Worm (Caenorhabditis elegans) whole organism, L4 larva: ENCODE data around the gene Y17G9B.4.
A peak's percentile ranks its signal among the peaks of the same experiment; 100 is the strongest.

Source experiments
- D1046.2 ChIP-seq: fragments of 200-800 bp; sonication (Bioruptor generic); IDR thresholded peaks from 2 replicates; pipeline ENCODE4 v1.3.6; 2022; ENCODE audit warnings: missing genetic modification characterization, missing compliant biosample characterization
- F10B5.3 ChIP-seq: sonication (generic microtip); optimal IDR thresholded peaks from 2 replicates; lab custom pipeline; 2016; ENCODE audit warnings: mild to moderate bottlenecking, missing genetic modification characterization, missing compliant biosample characterization
- F26F4.8 ChIP-seq: fragments of 200-800 bp; sonication (Bioruptor generic); conservative IDR thresholded peaks from 2 replicates; pipeline ENCODE4 v1.3.6; 2022; ENCODE audit warnings: missing genetic modification characterization, missing compliant biosample characterization
- F37D6.2 ChIP-seq: sonication (generic microtip); optimal IDR thresholded peaks from 2 replicates; lab custom pipeline; 2016; ENCODE audit warnings: mild to moderate bottlenecking, missing genetic modification characterization, missing compliant biosample characterization
- F44E2.7 ChIP-seq: fragments of 200-800 bp; sonication (Bioruptor generic); IDR thresholded peaks from 2 replicates; pipeline ENCODE4 v2.1.2; 2022; ENCODE audit warnings: missing genetic modification characterization, missing compliant biosample characterization
- R02D3.7 ChIP-seq: fragments of 150-350 bp; sonication (generic microtip); optimal IDR thresholded peaks from 3 replicates; lab custom pipeline; 2014; ENCODE audit warnings: missing biosample characterization, missing genetic modification characterization
- T20F7.1 ChIP-seq: fragments of 200-800 bp; sonication (Bioruptor generic); optimal IDR thresholded peaks from 2 replicates; lab custom pipeline; 2018; ENCODE audit warnings: mild to moderate bottlenecking, missing genetic modification characterization, missing compliant biosample characterization
- T26A8.4 ChIP-seq: fragments of 200-800 bp; sonication (Bioruptor generic); IDR thresholded peaks from 2 replicates; pipeline ENCODE4 v1.3.6; 2022; ENCODE audit warnings: missing genetic modification characterization, missing compliant biosample characterization
- Y48G9A.11 ChIP-seq: fragments of 200-800 bp; sonication (Bioruptor generic); IDR thresholded peaks from 2 replicates; pipeline ENCODE4 v1.3.6; 2022; ENCODE audit warnings: missing genetic modification reagents, missing genetic modification characterization, missing compliant biosample characterization
- Y5F2A.4 ChIP-seq: fragments of 200-800 bp; sonication (Bioruptor generic); optimal IDR thresholded peaks from 2 replicates; lab custom pipeline; 2018; ENCODE audit warnings: mild to moderate bottlenecking, missing genetic modification characterization, missing compliant biosample characterization
- Y75B8A.6 ChIP-seq: fragments of 200-800 bp; sonication (Bioruptor generic); IDR thresholded peaks from 2 replicates; pipeline ENCODE4 v1.3.6; 2022; ENCODE audit warnings: missing genetic modification reagents, missing genetic modification characterization, missing compliant biosample characterization
- ZK546.5 ChIP-seq, 2 experiments: sonication (generic microtip); optimal IDR thresholded peaks; 2 replicates each; lab custom pipeline; 2017; ENCODE audit warnings: missing biosample characterization in 2 of 2, missing genetic modification characterization in 2 of 2
- ama-1 ChIP-seq: fragments of 150-350 bp; optimal IDR thresholded peaks from 2 replicates; lab custom pipeline; 2014; ENCODE audit warnings: inconsistent platforms, mixed read lengths
- attf-4 ChIP-seq: sonication (generic microtip); optimal IDR thresholded peaks from 3 replicates; lab custom pipeline; 2017; ENCODE audit warnings: missing biosample characterization, missing genetic modification characterization
- ceh-20 ChIP-seq: fragments of 200-800 bp; sonication (Bioruptor generic); IDR thresholded peaks from 2 replicates; pipeline ENCODE4 v1.3.6; 2022; ENCODE audit warnings: missing genetic modification reagents, missing genetic modification characterization, missing compliant biosample characterization
- ceh-44 ChIP-seq: fragments of 200-800 bp; sonication (Bioruptor generic); IDR thresholded peaks from 2 replicates; pipeline ENCODE4 v1.3.6; 2022; ENCODE audit warnings: missing genetic modification reagents, missing genetic modification characterization, missing compliant biosample characterization
- cey-2 ChIP-seq: sonication (generic microtip); optimal IDR thresholded peaks from 3 replicates; lab custom pipeline; 2017; ENCODE audit warnings: missing genetic modification characterization, mild to moderate bottlenecking, missing compliant biosample characterization, antibody characterized with exemption, borderline replicate concordance; ENCODE audit not compliant: insufficient read depth
- ctbp-1 ChIP-seq: fragments of 200-800 bp; sonication (Bioruptor generic); IDR thresholded peaks from 2 replicates; pipeline ENCODE4 v1.3.6; 2022; ENCODE audit warnings: missing genetic modification reagents, missing genetic modification characterization, missing compliant biosample characterization
- daf-19 ChIP-seq: fragments of 200-800 bp; sonication (Bioruptor generic); conservative IDR thresholded peaks from 2 replicates; pipeline ENCODE4 v1.3.6; 2022; ENCODE audit warnings: missing genetic modification characterization, missing compliant biosample characterization
- dmd-6 ChIP-seq: fragments of 200-800 bp; sonication (Bioruptor generic); IDR thresholded peaks from 2 replicates; pipeline ENCODE4 v1.3.6; 2022; ENCODE audit warnings: missing genetic modification reagents, missing genetic modification characterization, missing compliant biosample characterization
- dmd-8 ChIP-seq: fragments of 200-800 bp; sonication (Bioruptor generic); IDR thresholded peaks from 2 replicates; pipeline ENCODE4 v1.3.6; 2022; ENCODE audit warnings: missing genetic modification characterization, missing compliant biosample characterization
- egl-43 ChIP-seq: fragments of 200-800 bp; sonication (Bioruptor generic); IDR thresholded peaks from 2 replicates; pipeline ENCODE4 v1.3.6; 2022; ENCODE audit warnings: missing genetic modification reagents, missing genetic modification characterization, missing compliant biosample characterization
- hif-1 ChIP-seq, 2 experiments: sonication (generic microtip); optimal IDR thresholded peaks; 2 replicates each; lab custom pipeline; 2016 to 2017; ENCODE audit warnings: missing compliant biosample characterization in 2 of 2, missing genetic modification characterization in 2 of 2, missing genetic modification reagents in 2 of 2, missing genotype in 2 of 2, mild to moderate bottlenecking in 1 of 2
- hlh-11 ChIP-seq: fragments of 200-800 bp; sonication (Bioruptor generic); optimal IDR thresholded peaks from 2 replicates; lab custom pipeline; 2018; ENCODE audit warnings: mild to moderate bottlenecking, missing genetic modification characterization, missing compliant biosample characterization
- hlh-30 ChIP-seq: sonication (generic microtip); optimal IDR thresholded peaks from 2 replicates; lab custom pipeline; 2017; ENCODE audit warnings: antibody characterized with exemption, mild to moderate bottlenecking, missing genetic modification characterization, missing compliant biosample characterization; ENCODE audit not compliant: insufficient read depth
- hmg-1.1 ChIP-seq: fragments of 200-800 bp; sonication (Bioruptor generic); IDR thresholded peaks from 2 replicates; pipeline ENCODE4 v1.3.6; 2022; ENCODE audit warnings: missing genetic modification reagents, missing genetic modification characterization, missing compliant biosample characterization
- lin-13 ChIP-seq: fragments of 150-350 bp; optimal IDR thresholded peaks from 2 replicates; lab custom pipeline; 2014; ENCODE audit warnings: missing biosample characterization, missing genetic modification reagents, missing genetic modification characterization
- lin-15B ChIP-seq: fragments of 150-350 bp; sonication (generic microtip); optimal IDR thresholded peaks from 3 replicates; lab custom pipeline; 2014; ENCODE audit warnings: missing biosample characterization, missing genetic modification characterization
- lir-3 ChIP-seq: sonication (generic microtip); optimal IDR thresholded peaks from 2 replicates; lab custom pipeline; 2016; ENCODE audit warnings: mild to moderate bottlenecking, missing genetic modification characterization, missing compliant biosample characterization
- lsy-2 ChIP-seq, 2 experiments: fragments of 150-350 bp in 1 of 2; sonication (generic microtip) in 1 of 2; optimal IDR thresholded peaks; 2 replicates each; lab custom pipeline; 2014 to 2017; ENCODE audit warnings: missing biosample characterization in 2 of 2, missing genetic modification characterization in 2 of 2
- madf-5 ChIP-seq, 2 experiments: fragments of 200-800 bp; sonication (Bioruptor generic); IDR thresholded peaks; 2 replicates each; pipeline ENCODE4 v1.3.6; 2022; ENCODE audit warnings: missing compliant biosample characterization in 2 of 2, missing genetic modification characterization in 2 of 2
- madf-9 ChIP-seq: fragments of 200-800 bp; sonication (Bioruptor generic); conservative IDR thresholded peaks from 2 replicates; pipeline ENCODE4 v1.3.6; 2022; ENCODE audit warnings: missing genetic modification reagents, missing genetic modification characterization, missing compliant biosample characterization
- mep-1 ChIP-seq: fragments of 150-350 bp; sonication (generic microtip); optimal IDR thresholded peaks from 3 replicates; lab custom pipeline; 2014; ENCODE audit warnings: missing biosample characterization, missing genetic modification characterization
- mes-2 ChIP-seq: sonication (generic microtip); optimal IDR thresholded peaks from 2 replicates; lab custom pipeline; 2016; ENCODE audit warnings: missing genotype, mild to moderate bottlenecking, missing genetic modification characterization, missing compliant biosample characterization; ENCODE audit not compliant: poor library complexity, severe bottlenecking
- mxl-2 ChIP-seq: fragments of 200-800 bp; sonication (Bioruptor generic); conservative IDR thresholded peaks from 2 replicates; pipeline ENCODE4 v1.3.6; 2022; ENCODE audit warnings: missing genetic modification reagents, missing genetic modification characterization, missing compliant biosample characterization
- nhr-10 ChIP-seq: fragments of 150-350 bp; optimal IDR thresholded peaks from 2 replicates; lab custom pipeline; 2014; ENCODE audit warnings: missing biosample characterization, missing genetic modification characterization
- nhr-11 ChIP-seq: fragments of 150-350 bp; optimal IDR thresholded peaks from 2 replicates; lab custom pipeline; 2014; ENCODE audit warnings: missing biosample characterization, missing genetic modification characterization
- nhr-41 ChIP-seq: fragments of 200-800 bp; sonication (Bioruptor generic); IDR thresholded peaks from 2 replicates; pipeline ENCODE4 v1.3.6; 2022; ENCODE audit warnings: missing genetic modification reagents, missing genetic modification characterization, missing compliant biosample characterization
- pha-4 ChIP-seq, 2 experiments: fragments of 150-350 bp in 1 of 2; fragments of 200-800 bp in 1 of 2; sonication (Bioruptor generic) in 1 of 2; IDR thresholded peaks in 1 of 2; optimal IDR thresholded peaks in 1 of 2; 2 replicates each; pipeline versions ENCODE4 v1.3.6 to Lab custom; 2014 to 2022; ENCODE audit warnings: missing genetic modification characterization in 2 of 2, missing genetic modification reagents in 2 of 2, missing biosample characterization in 1 of 2, missing compliant biosample characterization in 1 of 2
- php-3 ChIP-seq: fragments of 200-800 bp; sonication (Bioruptor generic); IDR thresholded peaks from 2 replicates; pipeline ENCODE4 v1.3.6; 2022; ENCODE audit warnings: missing genetic modification reagents, missing genetic modification characterization, missing compliant biosample characterization
- rbr-2 ChIP-seq: sonication (generic microtip); optimal IDR thresholded peaks from 2 replicates; lab custom pipeline; 2016; ENCODE audit warnings: missing genotype, missing genetic modification characterization, missing compliant biosample characterization
- saeg-2 ChIP-seq: fragments of 200-800 bp; sonication (Bioruptor generic); IDR thresholded peaks from 2 replicates; pipeline ENCODE4 v1.3.6; 2022; ENCODE audit warnings: missing genetic modification reagents, missing genetic modification characterization, missing compliant biosample characterization
- sdz-12 ChIP-seq: fragments of 200-800 bp; sonication (Bioruptor generic); optimal IDR thresholded peaks from 2 replicates; lab custom pipeline; 2018; ENCODE audit warnings: mild to moderate bottlenecking, missing genetic modification characterization, missing compliant biosample characterization
- snpc-4 ChIP-seq: fragments of 150-350 bp; optimal IDR thresholded peaks from 2 replicates; lab custom pipeline; 2014; ENCODE audit warnings: missing biosample characterization, missing genetic modification characterization
- spr-1 ChIP-seq: sonication (generic microtip); optimal IDR thresholded peaks from 2 replicates; lab custom pipeline; 2016; ENCODE audit warnings: mild to moderate bottlenecking, missing genetic modification characterization, missing compliant biosample characterization
- tag-97 ChIP-seq: fragments of 200-800 bp; sonication (Bioruptor generic); IDR thresholded peaks from 2 replicates; pipeline ENCODE4 v1.3.6; 2022; ENCODE audit warnings: missing genetic modification characterization, missing compliant biosample characterization
- unc-130 ChIP-seq: sonication (generic microtip); optimal IDR thresholded peaks from 2 replicates; lab custom pipeline; 2016; ENCODE audit warnings: missing genetic modification reagents, missing genetic modification characterization, missing compliant biosample characterization
- unc-39 ChIP-seq: sonication (generic microtip); optimal IDR thresholded peaks from 2 replicates; lab custom pipeline; 2017; ENCODE audit warnings: missing biosample characterization, missing genetic modification characterization
- zfp-3 ChIP-seq: fragments of 200-800 bp; sonication (Bioruptor generic); conservative IDR thresholded peaks from 2 replicates; pipeline ENCODE4 v1.3.6; 2022; ENCODE audit warnings: missing genetic modification reagents, missing genetic modification characterization, missing compliant biosample characterization
- ztf-11 ChIP-seq: fragments of 150-350 bp; optimal IDR thresholded peaks from 2 replicates; lab custom pipeline; 2014; ENCODE audit warnings: missing biosample characterization, missing genetic modification characterization
- ztf-7 ChIP-seq: fragments of 150-350 bp; optimal IDR thresholded peaks from 2 replicates; lab custom pipeline; 2014; ENCODE audit warnings: missing biosample characterization, missing genetic modification characterization

The Y17G9B.4 gene

ce11 chrIV:4705182-4705581 is 46.7 kb upstream of the Y17G9B.4 start (continued):
- TF ChIP-seq nhr-11 (tag; lab: Kevin White, UChicago) = peak; percentile 62
- no peak for TF ChIP-seq ztf-7 (tag; lab: Kevin White, UChicago)
- TF ChIP-seq dmd-8 (GFP tag; lab: Robert Waterston, UW) = no peak
- TF ChIP-seq spr-1 (tag; lab: Kevin White, UChicago) = no peak
- TF ChIP-seq Y5F2A.4 = no peak
- peak; percentile 48 for TF ChIP-seq hlh-30 (tag; lab: Kevin White, UChicago)
- peak; percentile 77 for TF ChIP-seq mes-2
- peak; percentile 70; the same call in 1 of the 2 replicates for TF ChIP-seq dmd-6 (GFP tag; lab: Robert Waterston, UW)
- TF ChIP-seq D1046.2 (GFP tag; lab: Robert Waterston, UW) = 0 out of 2 replicates have a peak, but pooled peaks have one; percentile 33
- no peak for TF ChIP-seq ZK546.5 (tag; optimal IDR thresholded peaks at IDR 0.05; lab: Kevin White, UChicago)
- no peak for TF ChIP-seq madf-9
- TF ChIP-seq Y48G9A.11 (GFP tag; lab: Robert Waterston, UW) = no peak
- TF ChIP-seq snpc-4 (tag; lab: Kevin White, UChicago) = no peak
- no peak for TF ChIP-seq php-3 (GFP tag; lab: Robert Waterston, UW)
- TF ChIP-seq F26F4.8 = no peak
- no peak for TF ChIP-seq cey-2 (tag; lab: Kevin White, UChicago)
- no peak for TF ChIP-seq F10B5.3 (tag; lab: Kevin White, UChicago)
- TF ChIP-seq T26A8.4 (GFP tag; lab: Robert Waterston, UW) = no peak
- 0 out of 2 replicates have a peak, but pooled peaks have one; percentile 15 for TF ChIP-seq pha-4 (GFP tag; IDR thresholded peaks at IDR 0.05; lab: Robert Waterston, UW)
- no peak for TF ChIP-seq pha-4 (tag; optimal IDR thresholded peaks at IDR 0.05; lab: Kevin White, UChicago)
- peak; percentile 68 for TF ChIP-seq lin-13 (GFP tag; lab: Kevin White, UChicago)
- TF ChIP-seq hmg-1.1 (GFP tag; lab: Robert Waterston, UW) = peak; percentile 82
- no peak for TF ChIP-seq unc-39 (tag; lab: Kevin White, UChicago)
- TF ChIP-seq ceh-44 (GFP tag; lab: Robert Waterston, UW) = no peak
- no peak for TF ChIP-seq unc-130 (GFP tag; lab: Kevin White, UChicago)
- no peak for TF ChIP-seq mxl-2 (GFP tag; lab: Robert Waterston, UW)
- TF ChIP-seq rbr-2 = peak; percentile 56
- no peak for TF ChIP-seq tag-97 (GFP tag; lab: Robert Waterston, UW)
- no peak for TF ChIP-seq nhr-10 (tag; lab: Kevin White, UChicago)
- peak in 1 of 2 experiments; percentile 42 for TF ChIP-seq hif-1 (tag; optimal IDR thresholded peaks at IDR 0.05; lab: Kevin White, UChicago)
- no peak for TF ChIP-seq ztf-11 (tag; lab: Kevin White, UChicago)
- peak; percentile 86 for TF ChIP-seq mep-1
- TF ChIP-seq lin-15B (tag; lab: Kevin White, UChicago) = no peak
- no peak for TF ChIP-seq zfp-3
- TF ChIP-seq lsy-2 (tag; optimal IDR thresholded peaks at IDR 0.05; lab: Kevin White, UChicago) = peak; percentile 47 to 77
- TF ChIP-seq T20F7.1 = no peak
- TF ChIP-seq saeg-2 (GFP tag; lab: Robert Waterston, UW) = no peak
- TF ChIP-seq ceh-20 (GFP tag; lab: Robert Waterston, UW) = peak; percentile 17; the same call in 1 of the 2 replicates
- peak; percentile 62; the same call in 1 of the 2 replicates for TF ChIP-seq ctbp-1 (GFP tag; lab: Robert Waterston, UW)
- no peak for TF ChIP-seq sdz-12 (GFP tag; lab: Kevin White, UChicago)
- no peak for TF ChIP-seq attf-4 (tag; lab: Kevin White, UChicago)
- peak; percentile 24 for TF ChIP-seq ama-1 (lab: Kevin White, UChicago)
- peak; percentile 35 for TF ChIP-seq F37D6.2 (tag; lab: Kevin White, UChicago)
- peak; percentile 90 for TF ChIP-seq hlh-11 (tag; lab: Kevin White, UChicago)
- no peak for TF ChIP-seq Y75B8A.6 (GFP tag; lab: Robert Waterston, UW)
- no peak for TF ChIP-seq daf-19 (GFP tag; lab: Robert Waterston, UW)
- no peak for TF ChIP-seq F44E2.7 (GFP tag; lab: Robert Waterston, UW)
- no peak for TF ChIP-seq R02D3.7 (tag; lab: Kevin White, UChicago)
- no peak for TF ChIP-seq lir-3 (tag; lab: Kevin White, UChicago)
- no peak for TF ChIP-seq madf-5 (GFP tag; IDR thresholded peaks at IDR 0.05; lab: Robert Waterston, UW)
- TF ChIP-seq nhr-41 (GFP tag; lab: Robert Waterston, UW) = no peak
- peak; percentile 52; the same call in 1 of the 2 replicates for TF ChIP-seq egl-43
